Fruit fly (Drosophila melanogaster) whole organism, embryonic: ENCODE measurements around the gene CG33107.

ENCODE experiments used
- Aef1 ChIP-seq: fragments of 200-800 bp; sonication (Bioruptor generic); IDR thresholded peaks from 3 replicates; pipeline ENCODE4 v1.3.6; 2022; ENCODE audit warnings: missing biosample characterization, missing genetic modification characterization
- BEAF-32 ChIP-seq: fragments of 200-800 bp; sonication (Bioruptor generic); optimal IDR thresholded peaks from 3 replicates; lab custom pipeline; 2017; ENCODE audit warnings: missing biosample characterization, missing genetic modification characterization, mild to moderate bottlenecking, moderate library complexity, missing genetic modification reagents
- CG11456 ChIP-seq: fragments of 200-800 bp; sonication (Bioruptor generic); IDR thresholded peaks from 3 replicates; pipeline ENCODE4 v1.3.6; 2022; ENCODE audit warnings: missing biosample characterization, missing genetic modification characterization
- CG12219 ChIP-seq: fragments of 200-800 bp; sonication (Bioruptor generic); optimal IDR thresholded peaks from 3 replicates; lab custom pipeline; 2018; ENCODE audit warnings: missing biosample characterization, mild to moderate bottlenecking, missing genetic modification characterization
- CG12942 ChIP-seq: fragments of 200-800 bp; sonication (Bioruptor generic); optimal IDR thresholded peaks from 3 replicates; lab custom pipeline; 2016; ENCODE audit warnings: missing biosample characterization, missing genetic modification characterization
- CG14710 ChIP-seq: fragments of 200-800 bp; sonication (Bioruptor generic); optimal IDR thresholded peaks from 3 replicates; lab custom pipeline; 2019; ENCODE audit warnings: missing biosample characterization, mild to moderate bottlenecking, missing genetic modification characterization, moderate library complexity
- CG15514 ChIP-seq: fragments of 200-800 bp; sonication (Bioruptor generic); optimal IDR thresholded peaks from 3 replicates; lab custom pipeline; 2017; ENCODE audit warnings: missing biosample characterization, missing genetic modification characterization, mild to moderate bottlenecking, moderate library complexity, missing genetic modification reagents
- CG17186 ChIP-seq: fragments of 200-800 bp; sonication (Bioruptor generic); optimal IDR thresholded peaks from 3 replicates; lab custom pipeline; 2017; ENCODE audit warnings: missing biosample characterization, missing genetic modification reagents, missing genetic modification characterization
- CG34224 ChIP-seq: fragments of 200-800 bp; sonication (Bioruptor generic); IDR thresholded peaks from 3 replicates; pipeline ENCODE4 v1.3.6; 2022; ENCODE audit warnings: missing biosample characterization, missing genetic modification characterization; ENCODE audit not compliant: partially characterized antibody
- CG4282 ChIP-seq: fragments of 200-800 bp; sonication (Bioruptor generic); optimal IDR thresholded peaks from 2 replicates; lab custom pipeline; 2016; ENCODE audit warnings: missing biosample characterization, missing genetic modification characterization
- CG4328 ChIP-seq: fragments of 200-800 bp; sonication (Bioruptor generic); optimal IDR thresholded peaks from 3 replicates; lab custom pipeline; 2017; ENCODE audit warnings: missing biosample characterization, missing genetic modification reagents, missing genetic modification characterization
- CG4730 ChIP-seq: fragments of 200-800 bp; sonication (Bioruptor generic); IDR thresholded peaks from 2 replicates; pipeline ENCODE4 v1.3.6; 2022; ENCODE audit warnings: missing biosample characterization, missing genetic modification characterization
- CG4854 ChIP-seq: fragments of 200-800 bp; sonication (Bioruptor generic); optimal IDR thresholded peaks from 2 replicates; lab custom pipeline; 2016; ENCODE audit warnings: missing biosample characterization, missing genetic modification characterization, inconsistent platforms
- CG9215 ChIP-seq: fragments of 200-800 bp; sonication (Bioruptor generic); IDR thresholded peaks from 2 replicates; pipeline ENCODE4 v1.3.6; 2022; ENCODE audit warnings: missing biosample characterization, missing genetic modification characterization
- CG9797 ChIP-seq: fragments of 200-800 bp; sonication (Bioruptor generic); optimal IDR thresholded peaks from 3 replicates; lab custom pipeline; 2018; ENCODE audit warnings: missing biosample characterization, mild to moderate bottlenecking, missing genetic modification characterization
- Chrac-16 ChIP-seq: fragments of 200-800 bp; sonication (Bioruptor generic); optimal IDR thresholded peaks from 3 replicates; lab custom pipeline; 2016; ENCODE audit warnings: missing biosample characterization, missing genetic modification characterization
- Ets97D ChIP-seq: fragments of 200-800 bp; sonication (Bioruptor generic); optimal IDR thresholded peaks from 3 replicates; lab custom pipeline; 2016; ENCODE audit warnings: missing biosample characterization, missing genetic modification characterization
- Fer2 ChIP-seq: fragments of 200-800 bp; sonication (Bioruptor generic); optimal IDR thresholded peaks from 2 replicates; lab custom pipeline; 2018; ENCODE audit warnings: missing biosample characterization, mild to moderate bottlenecking, missing genetic modification characterization, moderate library complexity
- Gsc ChIP-seq: fragments of 200-800 bp; sonication (Bioruptor generic); IDR thresholded peaks from 2 replicates; pipeline ENCODE4 v1.3.6; 2022; ENCODE audit warnings: missing biosample characterization, missing genetic modification characterization
- Hr51 ChIP-seq, 2 experiments: fragments of 200-800 bp; sonication (Bioruptor generic); optimal IDR thresholded peaks; 2 replicates in 1 of 2; 3 replicates in 1 of 2; lab custom pipeline; 2016 to 2018; ENCODE audit warnings: missing biosample characterization in 2 of 2, missing genetic modification characterization in 2 of 2, mild to moderate bottlenecking in 1 of 2, moderate library complexity in 1 of 2
- Jarid2 ChIP-seq: fragments of 200-800 bp; sonication (Bioruptor generic); optimal IDR thresholded peaks from 3 replicates; lab custom pipeline; 2017; ENCODE audit warnings: mild to moderate bottlenecking, missing biosample characterization, missing genetic modification reagents, missing genetic modification characterization
- MESR4 ChIP-seq: fragments of 200-800 bp; sonication (Bioruptor generic); optimal IDR thresholded peaks from 2 replicates; lab custom pipeline; 2018; ENCODE audit warnings: missing biosample characterization, mild to moderate bottlenecking, missing genetic modification characterization, moderate library complexity
- Max ChIP-seq: fragments of 200-800 bp; sonication (Bioruptor generic); optimal IDR thresholded peaks from 2 replicates; lab custom pipeline; 2016; ENCODE audit warnings: missing biosample characterization, mild to moderate bottlenecking, missing genetic modification characterization
- Optix ChIP-seq: fragments of 200-800 bp; sonication (Bioruptor generic); IDR thresholded peaks from 3 replicates; pipeline ENCODE4 v1.3.6; 2022; ENCODE audit warnings: missing biosample characterization, missing genetic modification characterization
- Ravus ChIP-seq: fragments of 200-800 bp; sonication (Bioruptor generic); IDR thresholded peaks from 2 replicates; pipeline ENCODE4 v1.3.6; 2022; ENCODE audit warnings: missing biosample characterization, missing genetic modification characterization
- Rfx ChIP-seq: fragments of 200-800 bp; sonication (Bioruptor generic); IDR thresholded peaks from 2 replicates; pipeline ENCODE4 v1.3.6; 2022; ENCODE audit warnings: missing biosample characterization, missing genetic modification characterization
- Scr ChIP-seq: fragments of 200-800 bp; sonication (Bioruptor generic); IDR thresholded peaks from 2 replicates; pipeline ENCODE4 v1.3.6; 2022; ENCODE audit warnings: missing biosample characterization, missing genetic modification characterization; ENCODE audit not compliant: partially characterized antibody
- Sox100B ChIP-seq: fragments of 200-800 bp; sonication (Bioruptor generic); optimal IDR thresholded peaks from 3 replicates; lab custom pipeline; 2018; ENCODE audit warnings: missing biosample characterization, mild to moderate bottlenecking, missing genetic modification characterization
- abd-A ChIP-seq: fragments of 200-800 bp; sonication (Bioruptor generic); optimal IDR thresholded peaks from 3 replicates; lab custom pipeline; 2019; ENCODE audit warnings: missing biosample characterization, mild to moderate bottlenecking, missing genetic modification characterization, moderate library complexity
- bigmax ChIP-seq: fragments of 200-800 bp; sonication (Bioruptor generic); optimal IDR thresholded peaks from 2 replicates; lab custom pipeline; 2018; ENCODE audit warnings: missing biosample characterization, mild to moderate bottlenecking, missing genetic modification characterization
- dm ChIP-seq: fragments of 200-800 bp; sonication (Bioruptor generic); optimal IDR thresholded peaks from 3 replicates; lab custom pipeline; 2016; ENCODE audit warnings: missing biosample characterization, missing genetic modification characterization
- en ChIP-seq: fragments of 200-800 bp; sonication (Bioruptor generic); optimal IDR thresholded peaks from 2 replicates; lab custom pipeline; 2016; ENCODE audit warnings: missing biosample characterization, missing genetic modification characterization
- fd102C ChIP-seq: fragments of 200-800 bp; sonication (Bioruptor generic); optimal IDR thresholded peaks from 2 replicates; lab custom pipeline; 2018; ENCODE audit warnings: missing biosample characterization, mild to moderate bottlenecking, missing genetic modification characterization, moderate library complexity
- ftz-f1 ChIP-seq: fragments of 200-800 bp; sonication (Bioruptor generic); optimal IDR thresholded peaks from 2 replicates; lab custom pipeline; 2016; ENCODE audit warnings: missing biosample characterization, missing genetic modification characterization
- gcm2 ChIP-seq: fragments of 200-800 bp; sonication (Bioruptor generic); optimal IDR thresholded peaks from 2 replicates; lab custom pipeline; 2016; ENCODE audit warnings: missing biosample characterization, missing genetic modification characterization
- ham ChIP-seq: fragments of 200-800 bp; sonication (Bioruptor generic); IDR thresholded peaks from 2 replicates; pipeline ENCODE4 v1.3.6; 2022; ENCODE audit warnings: missing biosample characterization, missing genetic modification characterization
- hb ChIP-seq: fragments of 200-800 bp; sonication (Bioruptor generic); IDR thresholded peaks from 3 replicates; pipeline ENCODE4 v1.3.6; 2022; ENCODE audit warnings: missing biosample characterization, missing genetic modification characterization; ENCODE audit not compliant: partially characterized antibody
- jigr1 ChIP-seq: fragments of 200-800 bp; sonication (Bioruptor generic); IDR thresholded peaks from 3 replicates; pipeline ENCODE4 v1.3.6; 2022; ENCODE audit warnings: missing biosample characterization, missing genetic modification characterization
- lilli ChIP-seq: fragments of 200-800 bp; sonication (Bioruptor generic); optimal IDR thresholded peaks from 3 replicates; lab custom pipeline; 2016; ENCODE audit warnings: missing biosample characterization, missing genetic modification characterization
- luna ChIP-seq: fragments of 200-800 bp; sonication (Bioruptor generic); optimal IDR thresholded peaks from 2 replicates; lab custom pipeline; 2016; ENCODE audit warnings: missing biosample characterization, missing genetic modification characterization
- nmo ChIP-seq: fragments of 200-800 bp; sonication (Bioruptor generic); optimal IDR thresholded peaks from 2 replicates; lab custom pipeline; 2018; ENCODE audit warnings: missing biosample characterization, mild to moderate bottlenecking, missing genetic modification characterization, moderate library complexity
- pan ChIP-seq, 4 experiments: fragments of >200 bp in 3 of 4; fragments of 200-800 bp in 1 of 4; sonication (Bioruptor generic) in 1 of 4; optimal IDR thresholded peaks in 3 of 4; IDR thresholded peaks in 1 of 4; 2 replicates each; pipeline versions ENCODE4 v1.3.6 to Lab custom; 2017 to 2022; ENCODE audit warnings: missing biosample characterization in 2 of 4, missing genetic modification characterization in 2 of 4, mixed read lengths in 1 of 4
- pho ChIP-seq: fragments of 200-800 bp; sonication (Bioruptor generic); optimal IDR thresholded peaks from 2 replicates; lab custom pipeline; 2016; ENCODE audit warnings: missing biosample characterization, missing genetic modification characterization
- sens-2 ChIP-seq: fragments of 200-800 bp; sonication (Bioruptor generic); IDR thresholded peaks from 2 replicates; pipeline ENCODE4 v1.3.6; 2022; ENCODE audit warnings: missing biosample characterization, missing genetic modification characterization
- sima ChIP-seq: fragments of 200-800 bp; sonication (Bioruptor generic); optimal IDR thresholded peaks from 2 replicates; lab custom pipeline; 2016; ENCODE audit warnings: missing biosample characterization, missing genetic modification characterization
- sug ChIP-seq: fragments of 200-800 bp; optimal IDR thresholded peaks from 2 replicates; lab custom pipeline; 2019; ENCODE audit warnings: missing biosample characterization, mild to moderate bottlenecking, missing genetic modification characterization, moderate library complexity
- unc-4 ChIP-seq: fragments of 200-800 bp; sonication (Bioruptor generic); IDR thresholded peaks from 2 replicates; pipeline ENCODE4 v1.3.6; 2022; ENCODE audit warnings: missing biosample characterization, missing genetic modification characterization; ENCODE audit not compliant: partially characterized antibody
- vvl ChIP-seq: fragments of 200-800 bp; sonication (Bioruptor generic); IDR thresholded peaks from 2 replicates; pipeline ENCODE4 v1.3.6; 2022; ENCODE audit warnings: missing biosample characterization, missing genetic modification characterization
- wek ChIP-seq: fragments of 200-800 bp; sonication (Bioruptor generic); optimal IDR thresholded peaks from 3 replicates; lab custom pipeline; 2018; ENCODE audit warnings: missing biosample characterization, mild to moderate bottlenecking, missing genetic modification characterization, moderate library complexity
- wor ChIP-seq: fragments of 200-800 bp; sonication (Bioruptor generic); IDR thresholded peaks from 2 replicates; pipeline ENCODE4 v1.3.6; 2022; ENCODE audit warnings: missing biosample characterization, missing genetic modification characterization
- z ChIP-seq: fragments of 200-800 bp; sonication (Bioruptor generic); IDR thresholded peaks from 3 replicates; pipeline ENCODE4 v1.3.6; 2022; ENCODE audit warnings: missing biosample characterization, missing genetic modification characterization

CG33107 gene

DNA sequence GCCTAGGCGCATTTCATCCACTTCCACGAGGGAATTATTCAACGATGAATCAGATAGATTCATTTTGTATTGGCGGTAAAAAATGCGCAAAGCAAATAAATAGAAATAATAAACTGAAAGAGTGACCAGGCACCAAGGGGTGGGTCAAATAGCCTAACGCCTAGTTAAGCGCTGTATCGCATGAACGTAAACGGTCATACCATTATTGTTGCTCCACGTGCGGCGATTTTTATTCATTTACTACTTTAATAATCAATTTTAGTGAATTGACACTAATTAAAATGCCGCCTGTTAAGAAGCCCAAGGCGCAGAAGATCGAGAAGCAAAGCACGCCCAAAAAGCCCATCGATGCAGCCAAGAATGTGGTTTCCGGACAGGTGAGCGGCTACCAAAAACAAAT lies at the start of gene CG33107, which contains the start of gene CG6937 (continued):
- TF ChIP-seq Ets97D (GFP tag; lab: Kevin White, UChicago): peak; percentile 30
- TF ChIP-seq sug (tag; lab: Kevin White, UChicago): peak; percentile 9
- peak; percentile 34 for TF ChIP-seq CG17186 (GFP tag; lab: Kevin White, UChicago)
- no peak for TF ChIP-seq CG4730 (GFP tag; lab: Robert Waterston, UW)
- peak; percentile 82 for TF ChIP-seq CG9797 (GFP tag; lab: Kevin White, UChicago)
- no peak for TF ChIP-seq CG4854 (GFP tag; lab: Kevin White, UChicago)
- peak; percentile 72 for TF ChIP-seq MESR4 (GFP tag; lab: Kevin White, UChicago)
- no peak for TF ChIP-seq wor (GFP tag; lab: Robert Waterston, UW)
- no peak for TF ChIP-seq CG4282
- peak; percentile 11 for TF ChIP-seq nmo (GFP tag; lab: Kevin White, UChicago)
- no peak for TF ChIP-seq Jarid2
- peak; percentile 36 for TF ChIP-seq unc-4 (GFP tag; lab: Robert Waterston, UW)
- TF ChIP-seq z: no peak
- no peak for TF ChIP-seq fd102C (GFP tag; lab: Kevin White, UChicago)
- no peak for TF ChIP-seq Sox100B (GFP tag; lab: Kevin White, UChicago)
- TF ChIP-seq CG14710: peak; percentile 35
- TF ChIP-seq vvl (GFP tag; lab: Robert Waterston, UW): no peak
- TF ChIP-seq wek (GFP tag; lab: Kevin White, UChicago): no peak
- TF ChIP-seq abd-A: no peak
- TF ChIP-seq CG34224 (GFP tag; lab: Robert Waterston, UW): peak; percentile 50; the same call in 2 of the 3 replicates
- no peak for TF ChIP-seq CG4328 (GFP tag; lab: Kevin White, UChicago)
- TF ChIP-seq Aef1 (GFP tag; lab: Robert Waterston, UW): no peak
- no peak for TF ChIP-seq ham (GFP tag; lab: Robert Waterston, UW)
- TF ChIP-seq hb (GFP tag; lab: Robert Waterston, UW): no peak
- no peak for TF ChIP-seq CG12219 (GFP tag; lab: Kevin White, UChicago)
- no peak for TF ChIP-seq pan (optimal IDR thresholded peaks at IDR 0.05; lab: Kevin White, UChicago)
- TF ChIP-seq pan (GFP tag; optimal IDR thresholded peaks at IDR 0.05 in 1 of 2, IDR thresholded peaks at IDR 0.05 in 1 of 2): no peak
- TF ChIP-seq Fer2 (tag; lab: Kevin White, UChicago): no peak
- peak; percentile 87 for TF ChIP-seq Max (GFP tag; lab: Kevin White, UChicago)
- TF ChIP-seq Chrac-16 (GFP tag; lab: Kevin White, UChicago): no peak
- no peak for TF ChIP-seq gcm2 (GFP tag; lab: Kevin White, UChicago)
- no peak for TF ChIP-seq pho (GFP tag; lab: Kevin White, UChicago)
- peak; percentile 33; the same call in 1 of the 2 replicates for TF ChIP-seq Rfx
- peak; percentile 93 for TF ChIP-seq dm (GFP tag; lab: Kevin White, UChicago)
- peak; percentile 35 for TF ChIP-seq CG15514 (GFP tag; lab: Kevin White, UChicago)
- no peak for TF ChIP-seq CG11456 (GFP tag; lab: Robert Waterston, UW)
- TF ChIP-seq jigr1 (GFP tag; lab: Robert Waterston, UW): no peak
- no peak for TF ChIP-seq bigmax (GFP tag; lab: Kevin White, UChicago)
- no peak for TF ChIP-seq Hr51 (GFP tag; optimal IDR thresholded peaks at IDR 0.05; lab: Kevin White, UChicago)
- peak; percentile 45 for TF ChIP-seq BEAF-32 (GFP tag; lab: Kevin White, UChicago)
- peak; percentile 86 for TF ChIP-seq ftz-f1 (GFP tag; lab: Kevin White, UChicago)
- no peak for TF ChIP-seq CG9215
- no peak for TF ChIP-seq Ravus
- no peak for TF ChIP-seq luna
- no peak for TF ChIP-seq Gsc (GFP tag; lab: Robert Waterston, UW)
- TF ChIP-seq CG12942 (GFP tag; lab: Kevin White, UChicago): no peak
- no peak for TF ChIP-seq lilli (GFP tag; lab: Kevin White, UChicago)
- TF ChIP-seq sens-2: no peak
- no peak for TF ChIP-seq sima (GFP tag; lab: Kevin White, UChicago)
- TF ChIP-seq Optix (GFP tag; lab: Robert Waterston, UW): no peak
- peak; percentile 28; the same call in 1 of the 2 replicates for TF ChIP-seq Scr (GFP tag; lab: Robert Waterston, UW)
- TF ChIP-seq en: no peak
